Fruit fly (Drosophila melanogaster): ENCODE data around the gene CG34273.

DNA sequence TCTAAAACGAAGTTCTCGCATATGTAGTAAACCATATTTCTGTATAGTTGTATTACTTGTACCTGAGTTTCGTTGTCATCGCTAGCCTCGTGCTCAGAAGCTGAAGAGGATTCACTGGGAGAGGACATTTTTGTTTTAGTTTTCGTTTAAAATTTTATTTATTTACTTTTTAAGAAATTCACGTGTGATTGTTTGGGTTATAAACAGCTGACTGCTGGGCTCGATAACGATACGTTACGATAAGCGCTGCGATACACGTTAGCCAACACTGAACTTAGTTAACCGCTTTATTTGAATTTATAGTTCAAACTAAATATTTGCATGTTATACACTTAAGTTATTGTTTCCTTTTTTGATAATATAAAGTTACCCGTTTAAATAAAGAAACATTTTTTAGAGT, 3.4 kb upstream of the CG34273 start, which contains the start of gene CG8461:
- no peak for TF ChIP-seq Tbp (GFP tag; optimal IDR thresholded peaks at IDR 0.05)
- no peak for TF ChIP-seq pnt (GFP tag; optimal IDR thresholded peaks at IDR 0.05)
- no peak for TF ChIP-seq CG13775 (GFP tag; optimal IDR thresholded peaks at IDR 0.05)
- TF ChIP-seq CG5180 (GFP tag; optimal IDR thresholded peaks at IDR 0.05): no peak
- TF ChIP-seq lbe (GFP tag; optimal IDR thresholded peaks at IDR 0.05): no peak
- TF ChIP-seq CG6854 (GFP tag; optimal IDR thresholded peaks at IDR 0.05): no peak
- no peak for TF ChIP-seq eyg (GFP tag; optimal IDR thresholded peaks at IDR 0.05)
- no peak for TF ChIP-seq onecut (GFP tag; IDR thresholded peaks at IDR 0.05)
- no peak for TF ChIP-seq Trl (optimal IDR thresholded peaks at IDR 0.05)
- TF ChIP-seq Trl (GFP tag; optimal IDR thresholded peaks at IDR 0.05): no peak
